Fruit fly (Drosophila melanogaster): ENCODE data around the gene Dus3.

DNA sequence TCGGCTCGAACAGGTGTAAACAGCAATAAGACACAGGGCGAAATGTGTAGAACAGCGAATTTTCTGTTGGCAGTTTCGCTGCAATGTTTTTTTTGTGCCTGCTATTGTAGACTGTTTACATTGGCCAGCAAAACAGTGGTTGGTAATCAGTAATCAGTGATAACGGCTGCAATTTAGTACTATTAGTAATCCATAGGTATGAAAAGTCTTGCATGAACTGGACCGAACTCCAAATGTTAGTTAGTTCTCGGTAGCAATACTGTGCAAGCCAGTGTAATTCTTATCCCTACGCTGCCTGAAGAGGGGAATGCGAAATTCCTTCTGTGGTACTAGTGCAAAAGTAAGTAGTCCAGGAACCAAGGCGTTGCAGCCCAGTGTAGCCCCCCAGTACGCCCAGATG, 30.1 kb downstream of the Dus3 start:
- TF ChIP-seq Hr78 (GFP tag; optimal IDR thresholded peaks at IDR 0.05), result no peak
- no peak for TF ChIP-seq usp (GFP tag; optimal IDR thresholded peaks at IDR 0.05)
- no peak for TF ChIP-seq Sp1 (GFP tag; optimal IDR thresholded peaks at IDR 0.05)
- TF ChIP-seq foxo (GFP tag; optimal IDR thresholded peaks at IDR 0.05), result no peak

Data from whole organism, wandering third instar larva.